Worm (Caenorhabditis elegans) whole organism, late embryonic: ENCODE data around the gene Y53F4B.18.

ENCODE experiments used
- hlh-30 ChIP-seq: sonication (generic microtip); optimal IDR thresholded peaks from 2 replicates; lab custom pipeline; 2017; ENCODE audit warnings: antibody characterized with exemption, missing genetic modification characterization, missing compliant biosample characterization; ENCODE audit not compliant: insufficient read depth
- pat-9 ChIP-seq: fragments of 200-800 bp; sonication (Bioruptor generic); optimal IDR thresholded peaks from 2 replicates; lab custom pipeline; 2018; ENCODE audit warnings: mild to moderate bottlenecking, missing genetic modification characterization, moderate library complexity, missing compliant biosample characterization
- pqm-1 ChIP-seq: sonication (generic microtip); optimal IDR thresholded peaks from 2 replicates; lab custom pipeline; 2016; ENCODE audit warnings: missing genetic modification characterization, missing compliant biosample characterization
- ref-2 ChIP-seq: sonication (generic microtip); optimal IDR thresholded peaks from 2 replicates; lab custom pipeline; 2016; ENCODE audit warnings: missing genetic modification characterization, missing compliant biosample characterization
- tbx-2 ChIP-seq: sonication (generic microtip); optimal IDR thresholded peaks from 2 replicates; lab custom pipeline; 2016; ENCODE audit warnings: missing genetic modification characterization, missing compliant biosample characterization

DNA sequence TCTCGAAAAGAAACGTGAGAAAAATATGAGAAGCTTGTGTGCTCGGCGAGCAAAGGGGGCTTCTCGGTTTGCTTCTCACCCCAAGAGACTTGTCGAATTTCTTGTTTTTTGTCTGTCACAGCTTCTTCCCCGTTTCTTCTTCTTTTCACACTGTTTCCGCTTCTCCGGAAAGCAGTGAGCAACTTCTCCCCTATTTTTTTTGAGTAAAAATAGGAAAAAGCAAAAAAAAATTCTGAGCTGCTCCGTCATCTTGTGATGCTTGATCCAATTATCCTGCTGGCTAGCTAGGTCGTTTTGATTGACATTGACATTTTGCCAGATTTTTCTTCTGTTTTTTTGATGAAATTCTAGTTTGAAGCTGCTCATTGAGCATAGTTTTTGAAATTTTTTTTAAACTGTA lies 57.1 kb downstream of the Y53F4B.18 start, which contains the start of gene Y53F4B.51:
- TF ChIP-seq pat-9 (tag; lab: Kevin White, UChicago), result no peak
- TF ChIP-seq pqm-1 (tag; lab: Kevin White, UChicago), result no peak
- TF ChIP-seq hlh-30 (tag; lab: Kevin White, UChicago), result no peak
- no peak for TF ChIP-seq tbx-2 (tag; lab: Kevin White, UChicago)
- no peak for TF ChIP-seq ref-2 (tag; lab: Kevin White, UChicago)
